Fruit fly (Drosophila melanogaster) whole organism, adult: ENCODE data around the gene slow.

Source experiments
- CG12768 ChIP-seq: fragments of 200-800 bp; sonication (Bioruptor generic); optimal IDR thresholded peaks from 2 replicates; lab custom pipeline; 2017; ENCODE audit warnings: missing biosample characterization, missing genetic modification characterization, mild to moderate bottlenecking, moderate library complexity, missing genetic modification reagents
- CG1620 ChIP-seq: fragments of 200-800 bp; sonication (Bioruptor generic); optimal IDR thresholded peaks from 2 replicates; lab custom pipeline; 2016; ENCODE audit warnings: missing biosample characterization, missing genetic modification characterization
- CG33017 ChIP-seq: fragments of 200-800 bp; sonication (Bioruptor generic); optimal IDR thresholded peaks from 2 replicates; lab custom pipeline; 2018; ENCODE audit warnings: missing biosample characterization, mild to moderate bottlenecking, missing genetic modification characterization, moderate library complexity
- CG5204 ChIP-seq: fragments of 200-800 bp; sonication (Bioruptor generic); optimal IDR thresholded peaks from 2 replicates; lab custom pipeline; 2016; ENCODE audit warnings: missing biosample characterization, missing genetic modification characterization
- Clk ChIP-seq: fragments of 200-800 bp; sonication (Bioruptor generic); optimal IDR thresholded peaks from 2 replicates; lab custom pipeline; 2017; ENCODE audit warnings: missing biosample characterization, missing genetic modification characterization
- Crg-1 ChIP-seq: fragments of 200-800 bp; sonication (Bioruptor generic); optimal IDR thresholded peaks from 2 replicates; lab custom pipeline; 2016; ENCODE audit warnings: missing biosample characterization, missing genetic modification characterization
- bab1 ChIP-seq: fragments of 200-800 bp; sonication (Bioruptor generic); optimal IDR thresholded peaks from 3 replicates; lab custom pipeline; 2019; ENCODE audit warnings: missing biosample characterization, mild to moderate bottlenecking, missing genetic modification characterization, moderate library complexity
- cic ChIP-seq: fragments of 200-800 bp; sonication (Bioruptor generic); optimal IDR thresholded peaks from 2 replicates; lab custom pipeline; 2017; ENCODE audit warnings: missing biosample characterization, mild to moderate bottlenecking, missing genetic modification characterization, moderate library complexity
- kay ChIP-seq: fragments of 200-800 bp; sonication (Bioruptor generic); peaks from one replicate; lab custom pipeline; 2016; ENCODE audit warnings: missing biosample characterization, missing genetic modification characterization, borderline replicate concordance
- tj ChIP-seq: fragments of 200-800 bp; sonication (Bioruptor generic); optimal IDR thresholded peaks from 3 replicates; lab custom pipeline; 2017; ENCODE audit warnings: missing biosample characterization, mild to moderate bottlenecking, missing genetic modification characterization, moderate library complexity

dm6 chr3L:4412974-4413373 lies 28.7 kb downstream of the slow start:
- TF ChIP-seq Crg-1 (GFP tag; lab: Kevin White, UChicago) (no peak), kay (GFP tag; lab: Kevin White, UChicago) (peak; percentile 75), CG1620 (GFP tag; lab: Kevin White, UChicago) (no peak), cic (GFP tag; lab: Kevin White, UChicago) (no peak), tj (GFP tag; lab: Kevin White, UChicago) (no peak), bab1 (GFP tag; lab: Kevin White, UChicago) (no peak), CG33017 (tag; lab: Kevin White, UChicago) (no peak), CG12768 (GFP tag; lab: Kevin White, UChicago) (peak; percentile 44), Clk (GFP tag; lab: Kevin White, UChicago) (no peak), CG5204 (peak; percentile 57)
